Fruit fly (Drosophila melanogaster) whole organism, prepupa: ENCODE data around the gene CG17078.

ENCODE experiments used
- Blimp-1 ChIP-seq: fragments of 200-800 bp; sonication (Bioruptor generic); optimal IDR thresholded peaks from 3 replicates; lab custom pipeline; 2017; ENCODE audit warnings: missing biosample characterization, missing genetic modification characterization, mild to moderate bottlenecking, moderate library complexity, missing genetic modification reagents
- CG11294 ChIP-seq: fragments of 200-800 bp; sonication (Bioruptor generic); IDR thresholded peaks from 2 replicates; pipeline ENCODE4 v1.3.6; 2022; ENCODE audit warnings: missing biosample characterization, missing genetic modification characterization
- CG11762 ChIP-seq: fragments of 200-800 bp; sonication (Bioruptor generic); optimal IDR thresholded peaks from 3 replicates; lab custom pipeline; 2016; ENCODE audit warnings: missing biosample characterization, missing genetic modification characterization; ENCODE audit not compliant: insufficient read depth
- CG15336 ChIP-seq: fragments of 200-800 bp; sonication (Bioruptor generic); IDR thresholded peaks from 2 replicates; pipeline ENCODE4 v1.3.6; 2022; ENCODE audit warnings: missing biosample characterization, missing genetic modification characterization
- CG31627 ChIP-seq: fragments of 200-800 bp; sonication (Bioruptor generic); optimal IDR thresholded peaks from 3 replicates; lab custom pipeline; 2016; ENCODE audit warnings: missing biosample characterization, missing genetic modification characterization
- CG32006 ChIP-seq: fragments of 200-800 bp; sonication (Bioruptor generic); optimal IDR thresholded peaks from 3 replicates; lab custom pipeline; 2017; ENCODE audit warnings: missing biosample characterization, mild to moderate bottlenecking, missing genetic modification characterization
- CG4318 ChIP-seq: fragments of 200-800 bp; sonication (Bioruptor generic); optimal IDR thresholded peaks from 3 replicates; lab custom pipeline; 2017; ENCODE audit warnings: missing biosample characterization, mild to moderate bottlenecking, missing genetic modification characterization
- CG6163 ChIP-seq: fragments of 200-800 bp; sonication (Bioruptor generic); IDR thresholded peaks from 3 replicates; pipeline ENCODE4 v1.3.6; 2022; ENCODE audit warnings: missing biosample characterization, missing genetic modification characterization
- CG6792 ChIP-seq: fragments of 200-800 bp; sonication (Bioruptor generic); optimal IDR thresholded peaks from 3 replicates; lab custom pipeline; 2016; ENCODE audit warnings: missing biosample characterization, missing genetic modification characterization
- CG6808 ChIP-seq: fragments of 200-800 bp; sonication (Bioruptor generic); optimal IDR thresholded peaks from 3 replicates; lab custom pipeline; 2017; ENCODE audit warnings: missing biosample characterization, missing genetic modification characterization, mild to moderate bottlenecking, moderate library complexity, missing genetic modification reagents
- CG6854 ChIP-seq: fragments of 200-800 bp; sonication (Bioruptor generic); optimal IDR thresholded peaks from 2 replicates; lab custom pipeline; 2017; ENCODE audit warnings: missing biosample characterization, mild to moderate bottlenecking, missing genetic modification characterization
- CG8119 ChIP-seq: fragments of 200-800 bp; sonication (Bioruptor generic); IDR thresholded peaks from 3 replicates; pipeline ENCODE4 v1.3.6; 2022; ENCODE audit warnings: missing biosample characterization, missing genetic modification characterization
- CG8319 ChIP-seq: fragments of 200-800 bp; sonication (Bioruptor generic); optimal IDR thresholded peaks from 3 replicates; lab custom pipeline; 2016; ENCODE audit warnings: missing biosample characterization, missing genetic modification characterization
- CG8632 ChIP-seq: fragments of 200-800 bp; sonication (Bioruptor generic); optimal IDR thresholded peaks from 3 replicates; lab custom pipeline; 2016; ENCODE audit warnings: missing biosample characterization, missing genetic modification characterization
- Eip75B ChIP-seq: fragments of 200-800 bp; sonication (Bioruptor generic); optimal IDR thresholded peaks from 3 replicates; lab custom pipeline; 2016; ENCODE audit warnings: missing biosample characterization, missing genetic modification characterization
- Eip78C ChIP-seq: fragments of 200-800 bp; sonication (Bioruptor generic); peaks from one replicate; lab custom pipeline; 2016; ENCODE audit warnings: missing biosample characterization, missing genetic modification characterization
- Eip93F ChIP-seq: fragments of 200-800 bp; sonication (Bioruptor generic); optimal IDR thresholded peaks from 2 replicates; lab custom pipeline; 2016; ENCODE audit warnings: missing biosample characterization, mild to moderate bottlenecking, missing genetic modification characterization
- Ets21C ChIP-seq: fragments of 200-800 bp; sonication (Bioruptor generic); optimal IDR thresholded peaks from 3 replicates; lab custom pipeline; 2016; ENCODE audit warnings: missing biosample characterization, missing genetic modification characterization
- Ets96B ChIP-seq: fragments of 200-800 bp; optimal IDR thresholded peaks from 2 replicates; lab custom pipeline; 2019; ENCODE audit warnings: missing biosample characterization, mild to moderate bottlenecking, missing genetic modification characterization, moderate library complexity
- Hr38 ChIP-seq: sonication (Bioruptor generic); optimal IDR thresholded peaks from 2 replicates; lab custom pipeline; 2016; ENCODE audit warnings: missing biosample characterization, missing genetic modification characterization
- Hr39 ChIP-seq: fragments of 200-800 bp; sonication (Bioruptor generic); optimal IDR thresholded peaks from 2 replicates; lab custom pipeline; 2016; ENCODE audit warnings: missing biosample characterization, missing genetic modification characterization
- Hr4 ChIP-seq: fragments of 200-800 bp; sonication (Bioruptor generic); optimal IDR thresholded peaks from 3 replicates; lab custom pipeline; 2016; ENCODE audit warnings: missing biosample characterization, missing genetic modification characterization
- Met ChIP-seq: fragments of 200-800 bp; sonication (Bioruptor generic); optimal IDR thresholded peaks from 3 replicates; lab custom pipeline; 2016; ENCODE audit warnings: missing biosample characterization, missing genetic modification characterization
- OdsH ChIP-seq: fragments of 200-800 bp; sonication (Bioruptor generic); optimal IDR thresholded peaks from 3 replicates; lab custom pipeline; 2016; ENCODE audit warnings: missing biosample characterization, missing genetic modification characterization
- Smox ChIP-seq: fragments of 200-800 bp; sonication (Bioruptor generic); optimal IDR thresholded peaks from 3 replicates; lab custom pipeline; 2016; ENCODE audit warnings: missing biosample characterization, missing genetic modification characterization
- Sox102F ChIP-seq: fragments of 200-800 bp; sonication (Bioruptor generic); optimal IDR thresholded peaks from 2 replicates; lab custom pipeline; 2016; ENCODE audit warnings: missing biosample characterization, mild to moderate bottlenecking, missing genetic modification characterization
- Sox14 ChIP-seq: fragments of 200-800 bp; sonication (Bioruptor generic); optimal IDR thresholded peaks from 3 replicates; lab custom pipeline; 2016; ENCODE audit warnings: missing biosample characterization, missing genetic modification characterization
- Sox15 ChIP-seq: fragments of 200-800 bp; sonication (Bioruptor generic); optimal IDR thresholded peaks from 3 replicates; lab custom pipeline; 2016; ENCODE audit warnings: missing biosample characterization, missing genetic modification characterization
- acj6 ChIP-seq: fragments of 200-800 bp; sonication (Bioruptor generic); optimal IDR thresholded peaks from 3 replicates; lab custom pipeline; 2016; ENCODE audit warnings: missing biosample characterization, missing genetic modification characterization
- cyc ChIP-seq: fragments of 200-800 bp; sonication (Bioruptor generic); optimal IDR thresholded peaks from 3 replicates; lab custom pipeline; 2016; ENCODE audit warnings: missing biosample characterization, missing genetic modification characterization
- dac ChIP-seq: fragments of 200-800 bp; sonication (Bioruptor generic); optimal IDR thresholded peaks from 2 replicates; lab custom pipeline; 2017; ENCODE audit warnings: missing biosample characterization, mild to moderate bottlenecking, missing genetic modification characterization
- dsx ChIP-seq: fragments of 200-800 bp; optimal IDR thresholded peaks from 3 replicates; lab custom pipeline; 2019; ENCODE audit warnings: missing biosample characterization, mild to moderate bottlenecking, missing genetic modification characterization, moderate library complexity; ENCODE audit not compliant: poor library complexity, severe bottlenecking
- eg ChIP-seq: fragments of 200-800 bp; sonication (Bioruptor generic); IDR thresholded peaks from 3 replicates; pipeline ENCODE4 v1.3.6; 2022; ENCODE audit warnings: missing biosample characterization, missing genetic modification characterization
- esn ChIP-seq: fragments of 200-800 bp; sonication (Bioruptor generic); optimal IDR thresholded peaks from 2 replicates; lab custom pipeline; 2016; ENCODE audit warnings: missing biosample characterization, mild to moderate bottlenecking, missing genetic modification characterization, moderate library complexity
- fd59A ChIP-seq: fragments of 200-800 bp; sonication (Bioruptor generic); optimal IDR thresholded peaks from 2 replicates; lab custom pipeline; 2017; ENCODE audit warnings: missing biosample characterization, mild to moderate bottlenecking, missing genetic modification characterization, missing genetic modification reagents
- fd85E ChIP-seq: fragments of 200-800 bp; sonication (Bioruptor generic); optimal IDR thresholded peaks from 3 replicates; lab custom pipeline; 2016; ENCODE audit warnings: missing biosample characterization, missing genetic modification characterization
- fkh ChIP-seq: fragments of 200-800 bp; sonication (Bioruptor generic); optimal IDR thresholded peaks from 3 replicates; lab custom pipeline; 2017; ENCODE audit warnings: missing biosample characterization, mild to moderate bottlenecking, missing genetic modification characterization, moderate library complexity
- lz ChIP-seq: fragments of 200-800 bp; sonication (Bioruptor generic); optimal IDR thresholded peaks from 3 replicates; lab custom pipeline; 2016; ENCODE audit warnings: missing biosample characterization, missing genetic modification characterization
- spab ChIP-seq: fragments of 200-800 bp; sonication (Bioruptor generic); optimal IDR thresholded peaks from 2 replicates; lab custom pipeline; 2017; ENCODE audit warnings: missing biosample characterization, mild to moderate bottlenecking, missing genetic modification characterization, missing genetic modification reagents
- ss ChIP-seq, 2 experiments: fragments of 200-800 bp; sonication (Bioruptor generic); optimal IDR thresholded peaks; 2 replicates in 1 of 2; 3 replicates in 1 of 2; lab custom pipeline; 2017 to 2018; ENCODE audit warnings: mild to moderate bottlenecking in 2 of 2, missing biosample characterization in 2 of 2, missing genetic modification characterization in 2 of 2, moderate library complexity in 1 of 2
- svp ChIP-seq: fragments of 200-800 bp; sonication (Bioruptor generic); peaks from one replicate; lab custom pipeline; 2016; ENCODE audit warnings: missing biosample characterization, missing genetic modification characterization
- topi ChIP-seq: fragments of 200-800 bp; sonication (Bioruptor generic); optimal IDR thresholded peaks from 3 replicates; lab custom pipeline; 2016; ENCODE audit warnings: missing biosample characterization, missing genetic modification characterization
- vri ChIP-seq: fragments of 200-800 bp; sonication (Bioruptor generic); optimal IDR thresholded peaks from 3 replicates; lab custom pipeline; 2016; ENCODE audit warnings: missing biosample characterization, mild to moderate bottlenecking, missing genetic modification characterization

Gene CG17078

dm6 chr2L:249048-249825 lies 28.8 kb downstream of the CG17078 start (continued):
- TF ChIP-seq CG11294: peak; percentile 54; the same call in 1 of the 2 replicates
- TF ChIP-seq CG31627: peak; percentile 36
- peak; percentile 48 for TF ChIP-seq Ets96B (tag; lab: Kevin White, UChicago)
- peak; percentile 70 for TF ChIP-seq CG15336 (GFP tag; lab: Robert Waterston, UW)
- peak; percentile 24 for TF ChIP-seq CG8632 (GFP tag; lab: Kevin White, UChicago)
- peak; percentile 23 for TF ChIP-seq dsx (GFP tag; lab: Kevin White, UChicago)
- peak; percentile 28 for TF ChIP-seq topi (GFP tag; lab: Kevin White, UChicago)
- peak; percentile 75 for TF ChIP-seq OdsH (GFP tag; lab: Kevin White, UChicago)
- TF ChIP-seq CG32006 (GFP tag; lab: Kevin White, UChicago): peak; percentile 87
- peak; percentile 61 for TF ChIP-seq acj6 (GFP tag; lab: Kevin White, UChicago)
- TF ChIP-seq Hr38 (GFP tag; lab: Kevin White, UChicago): no peak
- peak; percentile 38 for TF ChIP-seq CG6163 (GFP tag; lab: Robert Waterston, UW)
- TF ChIP-seq Sox14 (GFP tag; lab: Kevin White, UChicago): peak; percentile 42
- no peak for TF ChIP-seq fd85E (GFP tag; lab: Kevin White, UChicago)
- peak; percentile 71 for TF ChIP-seq CG8119
- peak; percentile 50 for TF ChIP-seq CG6808 (GFP tag; lab: Kevin White, UChicago)
- no peak for TF ChIP-seq Sox15 (GFP tag; lab: Kevin White, UChicago)

DNA sequence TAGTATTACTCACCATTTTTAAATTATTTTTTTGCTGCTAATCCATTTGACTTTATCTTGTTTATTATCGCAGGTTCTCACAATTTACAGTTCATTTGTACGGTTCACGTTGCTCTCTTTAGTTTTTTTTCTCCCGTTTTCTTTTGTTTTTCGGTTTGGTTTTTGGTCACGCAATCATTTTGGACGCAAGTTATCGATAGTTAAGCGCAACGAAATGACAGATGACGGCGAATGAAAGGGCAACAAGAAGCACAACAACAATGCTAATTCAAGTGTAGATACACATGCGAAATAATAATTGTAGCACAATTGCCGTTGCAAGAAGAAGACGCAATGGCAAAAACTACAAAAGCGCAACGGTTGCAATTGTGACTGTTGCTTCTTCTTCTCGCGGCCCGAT lies 29.4 kb downstream of the CG17078 start:
- TF ChIP-seq Sox102F (no peak), Eip78C (GFP tag; lab: Kevin White, UChicago) (peak; percentile 12)

dm6 chr2L:247845-248473 lies 30.1 kb downstream of the CG17078 start:
- peak; percentile 28 for TF ChIP-seq vri (GFP tag; lab: Kevin White, UChicago)
- peak; percentile 58 for TF ChIP-seq Hr39 (GFP tag; lab: Kevin White, UChicago)
- TF ChIP-seq Hr38 (GFP tag; lab: Kevin White, UChicago): no peak
- TF ChIP-seq CG8319 (GFP tag; lab: Kevin White, UChicago): peak; percentile 55
- peak; percentile 52 for TF ChIP-seq CG6854
- TF ChIP-seq Ets21C: no peak
- TF ChIP-seq Blimp-1: peak; percentile 49
- peak; percentile 55 for TF ChIP-seq lz (GFP tag; lab: Kevin White, UChicago)
- TF ChIP-seq CG4318 (GFP tag; lab: Kevin White, UChicago): peak; percentile 78
- TF ChIP-seq CG32006 (GFP tag; lab: Kevin White, UChicago): peak; percentile 85
- TF ChIP-seq esn (GFP tag; lab: Kevin White, UChicago): peak; percentile 82
- peak; percentile 66 for TF ChIP-seq Hr4 (GFP tag; lab: Kevin White, UChicago)
- no peak for TF ChIP-seq dsx (GFP tag; lab: Kevin White, UChicago)
- TF ChIP-seq CG6163 (GFP tag; lab: Robert Waterston, UW): 0 out of 3 replicates have a peak, but pooled peaks have one; percentile 11
- peak; percentile 38 for TF ChIP-seq fd85E (GFP tag; lab: Kevin White, UChicago)
- TF ChIP-seq spab (GFP tag; lab: Kevin White, UChicago): peak; percentile 61
- peak; percentile 68 for TF ChIP-seq CG8119
- peak; percentile 58 for TF ChIP-seq CG11762
- no peak for TF ChIP-seq fkh (GFP tag; lab: Kevin White, UChicago)
- TF ChIP-seq CG6792 (GFP tag; lab: Kevin White, UChicago): peak; percentile 73
- peak in 1 of 2 experiments; percentile 41 for TF ChIP-seq ss (GFP tag; optimal IDR thresholded peaks at IDR 0.05; lab: Kevin White, UChicago)
- TF ChIP-seq CG15336 (GFP tag; lab: Robert Waterston, UW): peak; percentile 70
- TF ChIP-seq fd59A (GFP tag; lab: Kevin White, UChicago): peak; percentile 34
- TF ChIP-seq eg (GFP tag; lab: Robert Waterston, UW): peak; percentile 72
- peak; percentile 67 for TF ChIP-seq Sox102F
- peak; percentile 57 for TF ChIP-seq Eip93F (GFP tag; lab: Kevin White, UChicago)
- TF ChIP-seq svp (GFP tag; lab: Kevin White, UChicago): peak; percentile 71
- TF ChIP-seq OdsH (GFP tag; lab: Kevin White, UChicago): peak; percentile 74
- peak; percentile 54 for TF ChIP-seq cyc
- TF ChIP-seq dac: peak; percentile 63
- peak; percentile 50 for TF ChIP-seq CG11294
- no peak for TF ChIP-seq Eip75B
- peak; percentile 75 for TF ChIP-seq acj6 (GFP tag; lab: Kevin White, UChicago)
- TF ChIP-seq Smox (GFP tag; lab: Kevin White, UChicago): peak; percentile 74
- TF ChIP-seq Sox14 (GFP tag; lab: Kevin White, UChicago): peak; percentile 53
- peak; percentile 77 for TF ChIP-seq Met
